Fruit fly (Drosophila melanogaster) whole organism, embryonic: ENCODE data around the gene CG31287.

ENCODE experiments used
- Awh ChIP-seq: fragments of 200-800 bp; sonication (Bioruptor generic); IDR thresholded peaks from 2 replicates; pipeline ENCODE4, ENCODE4 v1.3.6; 2022; ENCODE audit warnings: missing biosample characterization, missing genetic modification characterization
- Blimp-1 ChIP-seq: fragments of 200-800 bp; sonication (Bioruptor generic); optimal IDR thresholded peaks from 3 replicates; lab custom pipeline; 2018; ENCODE audit warnings: missing biosample characterization, missing genetic modification characterization, mild to moderate bottlenecking, moderate library complexity, missing genetic modification reagents
- CG10959 ChIP-seq: fragments of 200-800 bp; sonication (Bioruptor generic); IDR thresholded peaks from 2 replicates; pipeline ENCODE4 v1.3.6; 2022; ENCODE audit warnings: missing biosample characterization, missing genetic modification characterization
- CG12219 ChIP-seq: fragments of 200-800 bp; sonication (Bioruptor generic); optimal IDR thresholded peaks from 3 replicates; lab custom pipeline; 2018; ENCODE audit warnings: missing biosample characterization, mild to moderate bottlenecking, missing genetic modification characterization
- CG13287 ChIP-seq: fragments of 200-800 bp; sonication (Bioruptor generic); IDR thresholded peaks from 2 replicates; pipeline ENCODE4 v1.3.6; 2022; ENCODE audit warnings: missing biosample characterization, missing genetic modification characterization; ENCODE audit not compliant: partially characterized antibody
- CG13624 ChIP-seq: fragments of 200-800 bp; sonication (Bioruptor generic); optimal IDR thresholded peaks from 2 replicates; lab custom pipeline; 2016; ENCODE audit warnings: missing biosample characterization, missing genetic modification characterization
- CG14710 ChIP-seq: fragments of 200-800 bp; sonication (Bioruptor generic); optimal IDR thresholded peaks from 3 replicates; lab custom pipeline; 2019; ENCODE audit warnings: missing biosample characterization, mild to moderate bottlenecking, missing genetic modification characterization, moderate library complexity
- CG14965 ChIP-seq: fragments of 200-800 bp; sonication (Bioruptor generic); optimal IDR thresholded peaks from 2 replicates; lab custom pipeline; 2016; ENCODE audit warnings: missing biosample characterization, missing genetic modification characterization, borderline replicate concordance
- CG17385 ChIP-seq: fragments of 200-800 bp; sonication (Bioruptor generic); optimal IDR thresholded peaks from 3 replicates; lab custom pipeline; 2018; ENCODE audit warnings: missing biosample characterization, mild to moderate bottlenecking, missing genetic modification characterization
- CG18262 ChIP-seq: fragments of 200-800 bp; optimal IDR thresholded peaks from 3 replicates; lab custom pipeline; 2019; ENCODE audit warnings: missing biosample characterization, mild to moderate bottlenecking, missing genetic modification characterization, moderate library complexity
- CG18619 ChIP-seq: fragments of 200-800 bp; sonication (Bioruptor generic); optimal IDR thresholded peaks from 3 replicates; lab custom pipeline; 2017; ENCODE audit warnings: missing biosample characterization, mild to moderate bottlenecking, missing genetic modification characterization
- CG2199 ChIP-seq: fragments of 200-800 bp; sonication (Bioruptor generic); IDR thresholded peaks from 3 replicates; pipeline ENCODE4 v1.3.6; 2022; ENCODE audit warnings: missing biosample characterization, missing genetic modification characterization
- CG2202 ChIP-seq: fragments of 200-800 bp; sonication (Bioruptor generic); optimal IDR thresholded peaks from 2 replicates; lab custom pipeline; 2018; ENCODE audit warnings: missing biosample characterization, mild to moderate bottlenecking, missing genetic modification characterization
- CG30431 ChIP-seq: fragments of 200-800 bp; sonication (Bioruptor generic); optimal IDR thresholded peaks from 2 replicates; lab custom pipeline; 2017; ENCODE audit warnings: missing biosample characterization, missing genetic modification characterization
- CG7271 ChIP-seq: fragments of 200-800 bp; sonication (Bioruptor generic); optimal IDR thresholded peaks from 2 replicates; lab custom pipeline; 2018; ENCODE audit warnings: missing biosample characterization, mild to moderate bottlenecking, missing genetic modification characterization, moderate library complexity
- CG7928 ChIP-seq: fragments of 200-800 bp; sonication (Bioruptor generic); optimal IDR thresholded peaks from 2 replicates; lab custom pipeline; 2017; ENCODE audit warnings: missing biosample characterization, mild to moderate bottlenecking, missing genetic modification characterization
- CG7963 ChIP-seq: fragments of 200-800 bp; sonication (Bioruptor generic); IDR thresholded peaks from 3 replicates; pipeline ENCODE4 v1.3.6; 2022; ENCODE audit warnings: missing biosample characterization, missing genetic modification characterization; ENCODE audit not compliant: partially characterized antibody
- CG9609 ChIP-seq: fragments of 200-800 bp; sonication (Bioruptor generic); optimal IDR thresholded peaks from 3 replicates; lab custom pipeline; 2016; ENCODE audit warnings: missing biosample characterization, missing genetic modification characterization
- CG9727 ChIP-seq: fragments of 200-800 bp; sonication (Bioruptor generic); optimal IDR thresholded peaks from 3 replicates; lab custom pipeline; 2017; ENCODE audit warnings: missing biosample characterization, mild to moderate bottlenecking, missing genetic modification characterization
- CTCF ChIP-seq: fragments of 200-800 bp; sonication (Bioruptor generic); optimal IDR thresholded peaks from 2 replicates; lab custom pipeline; 2017; ENCODE audit warnings: missing biosample characterization, mild to moderate bottlenecking, missing genetic modification characterization, moderate library complexity
- Dek ChIP-seq: fragments of 200-800 bp; sonication (Bioruptor generic); optimal IDR thresholded peaks from 3 replicates; lab custom pipeline; 2019; ENCODE audit warnings: missing biosample characterization, mild to moderate bottlenecking, missing genetic modification characterization, moderate library complexity
- ERR ChIP-seq: fragments of 200-800 bp; sonication (Bioruptor generic); optimal IDR thresholded peaks from 2 replicates; lab custom pipeline; 2016; ENCODE audit warnings: missing biosample characterization, missing genetic modification characterization
- H2.0 ChIP-seq: fragments of 200-800 bp; sonication (Bioruptor generic); IDR thresholded peaks from 2 replicates; pipeline ENCODE4 v1.3.6; 2022; ENCODE audit warnings: missing biosample characterization, missing genetic modification characterization
- HLH4C ChIP-seq: fragments of 200-800 bp; sonication (Bioruptor generic); IDR thresholded peaks from 3 replicates; pipeline ENCODE4 v1.3.6; 2022; ENCODE audit warnings: missing biosample characterization, missing genetic modification characterization; ENCODE audit not compliant: partially characterized antibody
- HLH54F ChIP-seq: fragments of 200-800 bp; sonication (Bioruptor generic); optimal IDR thresholded peaks from 3 replicates; lab custom pipeline; 2016; ENCODE audit warnings: missing biosample characterization, missing genetic modification characterization
- Lhr ChIP-seq: fragments of 200-800 bp; sonication (Bioruptor generic); optimal IDR thresholded peaks from 3 replicates; lab custom pipeline; 2017; ENCODE audit warnings: mild to moderate bottlenecking, missing biosample characterization, missing genetic modification reagents, missing genetic modification characterization
- Mrtf ChIP-seq: fragments of 200-800 bp; sonication (Bioruptor generic); IDR thresholded peaks from 3 replicates; pipeline ENCODE4 v1.3.6; 2022; ENCODE audit warnings: missing biosample characterization, missing genetic modification characterization
- Nf-YC ChIP-seq: fragments of 200-800 bp; optimal IDR thresholded peaks from 3 replicates; lab custom pipeline; 2019; ENCODE audit warnings: missing biosample characterization, mild to moderate bottlenecking, missing genetic modification characterization, moderate library complexity
- Rx ChIP-seq: fragments of 200-800 bp; sonication (Bioruptor generic); IDR thresholded peaks from 2 replicates; pipeline ENCODE4 v1.3.6; 2022; ENCODE audit warnings: missing biosample characterization, missing genetic modification characterization
- Spps ChIP-seq: fragments of 200-800 bp; sonication (Bioruptor generic); optimal IDR thresholded peaks from 2 replicates; lab custom pipeline; 2018; ENCODE audit warnings: missing biosample characterization, mild to moderate bottlenecking, missing genetic modification characterization
- Ssrp ChIP-seq: fragments of 200-800 bp; sonication (Bioruptor generic); optimal IDR thresholded peaks from 2 replicates; lab custom pipeline; 2018; ENCODE audit warnings: missing biosample characterization, mild to moderate bottlenecking, missing genetic modification characterization, moderate library complexity
- TFAM ChIP-seq: fragments of 200-800 bp; sonication (Bioruptor generic); optimal IDR thresholded peaks from 2 replicates; lab custom pipeline; 2017; ENCODE audit warnings: missing biosample characterization, missing genetic modification characterization, inconsistent platforms
- bsh ChIP-seq, 2 experiments: fragments of 200-800 bp; sonication (Bioruptor generic); optimal IDR thresholded peaks; 2 replicates each; lab custom pipeline; 2017 to 2018; ENCODE audit warnings: mild to moderate bottlenecking in 2 of 2, missing biosample characterization in 2 of 2, missing genetic modification characterization in 2 of 2, moderate library complexity in 1 of 2
- cg ChIP-seq: fragments of 200-800 bp; sonication (Bioruptor generic); optimal IDR thresholded peaks from 3 replicates; lab custom pipeline; 2019; ENCODE audit warnings: missing biosample characterization, mild to moderate bottlenecking, missing genetic modification characterization, moderate library complexity
- esg ChIP-seq: fragments of 200-800 bp; sonication (Bioruptor generic); conservative IDR thresholded peaks from 2 replicates; pipeline ENCODE4 v1.3.6; 2022; ENCODE audit warnings: missing biosample characterization, missing genetic modification characterization
- fd64A ChIP-seq: fragments of 200-800 bp; sonication (Bioruptor generic); optimal IDR thresholded peaks from 3 replicates; lab custom pipeline; 2018; ENCODE audit warnings: missing biosample characterization, mild to moderate bottlenecking, missing genetic modification characterization
- gem ChIP-seq: fragments of 200-800 bp; sonication (Bioruptor generic); optimal IDR thresholded peaks from 2 replicates; lab custom pipeline; 2019; ENCODE audit warnings: missing biosample characterization, mild to moderate bottlenecking, missing genetic modification characterization, moderate library complexity
- insv ChIP-seq, 2 experiments: fragments of 200-800 bp; sonication (Bioruptor generic); optimal IDR thresholded peaks; 3 replicates each; lab custom pipeline; 2016 to 2018; ENCODE audit warnings: missing biosample characterization in 2 of 2, missing genetic modification characterization in 2 of 2
- inv ChIP-seq: fragments of 200-800 bp; sonication (Bioruptor generic); IDR thresholded peaks from 2 replicates; pipeline ENCODE4 v1.3.6; 2022; ENCODE audit warnings: missing biosample characterization, missing genetic modification characterization; ENCODE audit not compliant: partially characterized antibody
- nom ChIP-seq: fragments of 200-800 bp; sonication (Bioruptor generic); optimal IDR thresholded peaks from 2 replicates; lab custom pipeline; 2017; ENCODE audit warnings: missing biosample characterization, missing genetic modification characterization, mild to moderate bottlenecking, moderate library complexity, missing genetic modification reagents
- odd ChIP-seq: fragments of 200-800 bp; sonication (Bioruptor generic); optimal IDR thresholded peaks from 2 replicates; lab custom pipeline; 2017; ENCODE audit warnings: missing biosample characterization, mild to moderate bottlenecking, missing genetic modification characterization
- p53 ChIP-seq: fragments of 200-800 bp; sonication (Bioruptor generic); optimal IDR thresholded peaks from 2 replicates; lab custom pipeline; 2016; ENCODE audit warnings: missing biosample characterization, missing genetic modification characterization
- ranshi ChIP-seq: fragments of 200-800 bp; sonication (Bioruptor generic); IDR thresholded peaks from 2 replicates; pipeline ENCODE4 v1.3.6; 2022; ENCODE audit warnings: missing biosample characterization, missing genetic modification characterization
- stwl ChIP-seq: fragments of 200-800 bp; sonication (Bioruptor generic); optimal IDR thresholded peaks from 3 replicates; lab custom pipeline; 2018; ENCODE audit warnings: missing biosample characterization, mild to moderate bottlenecking, missing genetic modification characterization, moderate library complexity
- tap ChIP-seq: fragments of 200-800 bp; optimal IDR thresholded peaks from 3 replicates; lab custom pipeline; 2019; ENCODE audit warnings: missing biosample characterization, mild to moderate bottlenecking, missing genetic modification characterization, moderate library complexity
- twi ChIP-seq: fragments of 200-800 bp; optimal IDR thresholded peaks from 2 replicates; lab custom pipeline; 2019; ENCODE audit warnings: missing biosample characterization, mild to moderate bottlenecking, missing genetic modification characterization, moderate library complexity
- yki ChIP-seq: fragments of >200 bp; optimal IDR thresholded peaks from 3 replicates; lab custom pipeline; 2018
- zfh1 ChIP-seq: fragments of 200-800 bp; sonication (Bioruptor generic); IDR thresholded peaks from 3 replicates; pipeline ENCODE4 v1.3.6; 2022; ENCODE audit warnings: missing biosample characterization, missing genetic modification characterization

CG31287 gene

DNA sequence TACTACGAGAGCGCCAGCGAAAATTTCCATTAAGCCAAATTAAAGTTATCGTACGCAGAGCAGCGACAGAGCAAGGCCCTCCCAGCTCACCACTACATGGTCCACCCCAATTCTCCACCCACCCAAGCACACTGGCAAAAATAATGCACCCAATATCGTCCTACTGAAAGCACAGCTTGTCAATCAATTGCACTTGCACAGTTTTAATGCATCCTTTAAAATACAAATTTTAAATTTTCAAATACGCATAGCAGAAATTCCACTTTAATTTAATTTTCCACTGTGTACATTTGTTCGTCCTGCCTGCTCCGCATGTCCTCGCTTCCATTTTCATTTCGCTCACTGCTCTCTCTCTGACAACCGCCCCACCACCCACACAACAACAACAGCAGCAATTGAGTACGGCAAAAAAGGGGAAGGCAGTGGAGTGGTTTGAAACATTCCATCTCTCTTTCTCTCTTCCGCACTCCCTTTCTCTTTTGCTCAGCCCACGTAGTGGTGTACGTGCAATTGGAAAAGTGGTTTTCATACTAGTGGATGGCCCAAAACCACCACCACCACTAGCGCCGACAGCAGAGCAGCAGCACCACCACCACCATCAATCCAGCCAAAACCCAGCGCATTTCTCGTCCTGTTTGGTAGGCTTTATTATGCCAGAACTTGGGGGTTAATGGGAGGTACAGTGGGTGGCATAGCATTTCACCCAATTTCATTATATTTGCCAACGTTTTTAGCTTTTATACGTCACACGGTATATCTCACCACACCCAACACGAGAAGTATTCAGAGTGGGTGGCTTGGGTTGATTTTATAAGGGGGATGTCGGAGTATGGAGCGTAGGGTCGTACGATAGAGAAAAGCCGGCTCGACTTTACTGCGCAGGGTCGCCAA, 44.7 kb downstream of the CG31287 start (continued):
- TF ChIP-seq gem (tag; lab: Kevin White, UChicago) (peak; percentile 78), HLH4C (GFP tag; lab: Robert Waterston, UW) (0 out of 3 replicates have a peak, but pooled peaks have one; percentile 6), Spps (peak; percentile 25), CG14710 (tag; lab: Kevin White, UChicago) (peak; percentile 68), CG18262 (tag; lab: Kevin White, UChicago) (peak; percentile 76), CG30431 (GFP tag; lab: Kevin White, UChicago) (peak; percentile 27), Mrtf (peak; percentile 5; the same call in 1 of the 3 replicates), esg (GFP tag; lab: Robert Waterston, UW) (no peak; the same call in 1 of the 2 replicates), CG7928 (GFP tag; lab: Kevin White, UChicago) (peak; percentile 65), HLH54F (GFP tag; lab: Kevin White, UChicago) (peak; percentile 52), CG9609 (GFP tag; lab: Kevin White, UChicago) (peak; percentile 1), CG14965 (GFP tag; lab: Kevin White, UChicago) (peak; percentile 79), tap (tag; lab: Kevin White, UChicago) (peak; percentile 87), zfh1 (GFP tag; lab: Robert Waterston, UW) (peak; percentile 81), bsh (GFP tag; optimal IDR thresholded peaks at IDR 0.05; lab: Kevin White, UChicago) (peak in 1 of 2 experiments; percentile 68), odd (GFP tag; lab: Kevin White, UChicago) (peak; percentile 52), CG10959 (GFP tag; lab: Robert Waterston, UW) (peak; percentile 71), Dek (tag; lab: Kevin White, UChicago) (peak; percentile 50), CG2199 (no peak), Ssrp (tag; lab: Kevin White, UChicago) (peak; percentile 48), inv (no peak), Awh (GFP tag; lab: Robert Waterston, UW) (peak; percentile 78), insv (GFP tag; optimal IDR thresholded peaks at IDR 0.05; lab: Kevin White, UChicago) (peak in 1 of 2 experiments; percentile 58), CG7271 (tag; lab: Kevin White, UChicago) (no peak), ranshi (peak; percentile 82), Nf-YC (tag; lab: Kevin White, UChicago) (peak; percentile 66), CTCF (GFP tag; lab: Kevin White, UChicago) (peak; percentile 43), CG9727 (GFP tag; lab: Kevin White, UChicago) (peak; percentile 88), CG2202 (tag; lab: Kevin White, UChicago) (no peak), CG7963 (GFP tag; lab: Robert Waterston, UW) (no peak), Lhr (GFP tag; lab: Kevin White, UChicago) (no peak), CG17385 (GFP tag; lab: Kevin White, UChicago) (peak; percentile 69), Rx (GFP tag; lab: Robert Waterston, UW) (peak; percentile 75), H2.0 (peak; percentile 31; the same call in 1 of the 2 replicates), fd64A (peak; percentile 73), CG13287 (no peak), CG12219 (peak; percentile 49), nom (GFP tag; lab: Kevin White, UChicago) (peak; percentile 72), CG18619 (GFP tag; lab: Kevin White, UChicago) (peak; percentile 56), yki (lab: Kevin White, UChicago) (no peak), ERR (no peak), twi (tag; lab: Kevin White, UChicago) (peak; percentile 19), p53 (GFP tag; lab: Kevin White, UChicago) (peak; percentile 70), CG13624 (GFP tag; lab: Kevin White, UChicago) (peak; percentile 47), cg (GFP tag; lab: Kevin White, UChicago) (peak; percentile 37), Blimp-1 (peak; percentile 82), TFAM (GFP tag; lab: Kevin White, UChicago) (no peak), stwl (tag; lab: Kevin White, UChicago) (no peak)
